Fruit fly (Drosophila melanogaster) whole organism, embryonic: ENCODE data around the gene blot.

Source experiments
- Bdp1 ChIP-seq: fragments of 200-800 bp; sonication (Bioruptor generic); optimal IDR thresholded peaks from 3 replicates; lab custom pipeline; 2016; ENCODE audit warnings: missing biosample characterization, missing genetic modification characterization
- CG10267 ChIP-seq: fragments of 200-800 bp; sonication (Bioruptor generic); optimal IDR thresholded peaks from 2 replicates; lab custom pipeline; 2018; ENCODE audit warnings: missing biosample characterization, mild to moderate bottlenecking, missing genetic modification characterization, moderate library complexity
- CG10979 ChIP-seq: fragments of 200-800 bp; sonication (Bioruptor generic); optimal IDR thresholded peaks from 2 replicates; lab custom pipeline; 2018; ENCODE audit warnings: missing biosample characterization, mild to moderate bottlenecking, missing genetic modification characterization, moderate library complexity
- CG11560 ChIP-seq: fragments of 200-800 bp; sonication (Bioruptor generic); IDR thresholded peaks from 3 replicates; pipeline ENCODE4 v1.3.6; 2022; ENCODE audit warnings: missing biosample characterization, missing genetic modification characterization
- CG12104 ChIP-seq: fragments of 200-800 bp; sonication (Bioruptor generic); optimal IDR thresholded peaks from 3 replicates; lab custom pipeline; 2016; ENCODE audit warnings: missing biosample characterization, missing genetic modification characterization
- CG12299 ChIP-seq: fragments of 200-800 bp; sonication (Bioruptor generic); optimal IDR thresholded peaks from 2 replicates; lab custom pipeline; 2018; ENCODE audit warnings: missing biosample characterization, mild to moderate bottlenecking, missing genetic modification characterization
- CG15696 ChIP-seq: fragments of 200-800 bp; sonication (Bioruptor generic); optimal IDR thresholded peaks from 2 replicates; lab custom pipeline; 2019; ENCODE audit warnings: missing biosample characterization, mild to moderate bottlenecking, missing genetic modification characterization, moderate library complexity
- CG16779 ChIP-seq: fragments of 200-800 bp; sonication (Bioruptor generic); IDR thresholded peaks from 2 replicates; pipeline ENCODE4 v1.3.6; 2022; ENCODE audit warnings: missing biosample characterization, missing genetic modification characterization
- CG1792 ChIP-seq: fragments of 200-800 bp; sonication (Bioruptor generic); optimal IDR thresholded peaks from 2 replicates; lab custom pipeline; 2016; ENCODE audit warnings: missing biosample characterization, missing genetic modification characterization
- CG2129 ChIP-seq: fragments of 200-800 bp; sonication (Bioruptor generic); IDR thresholded peaks from 2 replicates; pipeline ENCODE4 v1.3.6; 2022; ENCODE audit warnings: missing biosample characterization, missing genetic modification characterization; ENCODE audit not compliant: partially characterized antibody
- CG31224 ChIP-seq: fragments of 200-800 bp; sonication (Bioruptor generic); IDR thresholded peaks from 2 replicates; pipeline ENCODE4 v1.3.6; 2022; ENCODE audit warnings: missing biosample characterization, missing genetic modification characterization
- CG34224 ChIP-seq: fragments of 200-800 bp; sonication (Bioruptor generic); IDR thresholded peaks from 3 replicates; pipeline ENCODE4 v1.3.6; 2022; ENCODE audit warnings: missing biosample characterization, missing genetic modification characterization; ENCODE audit not compliant: partially characterized antibody
- CG3838 ChIP-seq: fragments of 200-800 bp; sonication (Bioruptor generic); optimal IDR thresholded peaks from 3 replicates; lab custom pipeline; 2016; ENCODE audit warnings: missing biosample characterization, missing genetic modification characterization
- CG3995 ChIP-seq: fragments of 200-800 bp; sonication (Bioruptor generic); optimal IDR thresholded peaks from 3 replicates; lab custom pipeline; 2016; ENCODE audit warnings: missing biosample characterization, missing genetic modification characterization
- CG4360 ChIP-seq: fragments of 200-800 bp; sonication (Bioruptor generic); IDR thresholded peaks from 2 replicates; pipeline ENCODE4 v1.3.6; 2022; ENCODE audit warnings: missing biosample characterization, missing genetic modification characterization
- CG4424 ChIP-seq: fragments of 200-800 bp; sonication (Bioruptor generic); optimal IDR thresholded peaks from 3 replicates; lab custom pipeline; 2016; ENCODE audit warnings: missing biosample characterization, missing genetic modification characterization
- CG7372 ChIP-seq: fragments of 200-800 bp; sonication (Bioruptor generic); IDR thresholded peaks from 2 replicates; pipeline ENCODE4 v1.3.6; 2022; ENCODE audit warnings: missing biosample characterization, missing genetic modification characterization
- CG7786 ChIP-seq: fragments of 200-800 bp; sonication (Bioruptor generic); optimal IDR thresholded peaks from 2 replicates; lab custom pipeline; 2016; ENCODE audit warnings: missing biosample characterization, missing genetic modification characterization
- CG8281 ChIP-seq: fragments of 200-800 bp; sonication (Bioruptor generic); optimal IDR thresholded peaks from 2 replicates; lab custom pipeline; 2018; ENCODE audit warnings: missing biosample characterization, mild to moderate bottlenecking, missing genetic modification characterization, moderate library complexity
- Doc3 ChIP-seq: fragments of 200-800 bp; sonication (Bioruptor generic); IDR thresholded peaks from 3 replicates; pipeline ENCODE4 v1.3.6; 2022; ENCODE audit warnings: missing biosample characterization, missing genetic modification characterization; ENCODE audit not compliant: partially characterized antibody
- Ets65A ChIP-seq: fragments of 200-800 bp; sonication (Bioruptor generic); peaks from one replicate; lab custom pipeline; 2016; ENCODE audit warnings: missing biosample characterization, missing genetic modification characterization
- H15 ChIP-seq: fragments of 200-800 bp; sonication (Bioruptor generic); IDR thresholded peaks from 3 replicates; pipeline ENCODE4 v1.3.6; 2022; ENCODE audit warnings: missing biosample characterization, missing genetic modification characterization
- Hmx ChIP-seq: fragments of 200-800 bp; sonication (Bioruptor generic); optimal IDR thresholded peaks from 2 replicates; lab custom pipeline; 2016; ENCODE audit warnings: missing biosample characterization, missing genetic modification characterization
- NfI ChIP-seq: fragments of 200-800 bp; sonication (Bioruptor generic); optimal IDR thresholded peaks from 3 replicates; lab custom pipeline; 2018; ENCODE audit warnings: missing biosample characterization, mild to moderate bottlenecking, missing genetic modification characterization, moderate library complexity
- Ssrp ChIP-seq: fragments of 200-800 bp; sonication (Bioruptor generic); optimal IDR thresholded peaks from 2 replicates; lab custom pipeline; 2018; ENCODE audit warnings: missing biosample characterization, mild to moderate bottlenecking, missing genetic modification characterization, moderate library complexity
- YL-1 ChIP-seq: fragments of 200-800 bp; sonication (Bioruptor generic); optimal IDR thresholded peaks from 3 replicates; lab custom pipeline; 2017; ENCODE audit warnings: missing biosample characterization, mild to moderate bottlenecking, missing genetic modification characterization
- amos ChIP-seq: fragments of 200-800 bp; sonication (Bioruptor generic); IDR thresholded peaks from 2 replicates; pipeline ENCODE4 v1.3.6; 2022; ENCODE audit warnings: missing biosample characterization, missing genetic modification characterization; ENCODE audit not compliant: partially characterized antibody
- aop ChIP-seq: fragments of 200-800 bp; sonication (Bioruptor generic); IDR thresholded peaks from 2 replicates; pipeline ENCODE4 v1.3.6; 2022; ENCODE audit warnings: missing biosample characterization, missing genetic modification characterization
- bsh ChIP-seq, 2 experiments: fragments of 200-800 bp; sonication (Bioruptor generic); optimal IDR thresholded peaks; 2 replicates each; lab custom pipeline; 2017 to 2018; ENCODE audit warnings: mild to moderate bottlenecking in 2 of 2, missing biosample characterization in 2 of 2, missing genetic modification characterization in 2 of 2, moderate library complexity in 1 of 2
- chn ChIP-seq: fragments of 200-800 bp; sonication (Bioruptor generic); optimal IDR thresholded peaks from 2 replicates; lab custom pipeline; 2016; ENCODE audit warnings: missing biosample characterization, missing genetic modification characterization
- cwo ChIP-seq: fragments of 200-800 bp; sonication (Bioruptor generic); optimal IDR thresholded peaks from 3 replicates; lab custom pipeline; 2017; ENCODE audit warnings: missing biosample characterization, missing genetic modification characterization, mild to moderate bottlenecking, moderate library complexity, missing genetic modification reagents
- exex ChIP-seq: fragments of 200-800 bp; sonication (Bioruptor generic); optimal IDR thresholded peaks from 4 replicates; lab custom pipeline; 2018; ENCODE audit warnings: missing biosample characterization, mild to moderate bottlenecking, missing genetic modification characterization, moderate library complexity
- fd3F ChIP-seq: fragments of 200-800 bp; sonication (Bioruptor generic); optimal IDR thresholded peaks from 2 replicates; lab custom pipeline; 2018; ENCODE audit warnings: missing biosample characterization, mild to moderate bottlenecking, missing genetic modification characterization, moderate library complexity
- fru ChIP-seq: fragments of >200 bp; optimal IDR thresholded peaks from 2 replicates; lab custom pipeline; 2017
- gfzf ChIP-seq: fragments of 200-800 bp; sonication (Bioruptor generic); optimal IDR thresholded peaks from 2 replicates; lab custom pipeline; 2016; ENCODE audit warnings: missing biosample characterization, mild to moderate bottlenecking, missing genetic modification characterization, moderate library complexity
- gt ChIP-seq: fragments of 200-800 bp; sonication (Bioruptor generic); IDR thresholded peaks from 2 replicates; pipeline ENCODE4 v1.3.6; 2022; ENCODE audit warnings: missing biosample characterization, missing genetic modification characterization
- hb ChIP-seq: fragments of 200-800 bp; sonication (Bioruptor generic); IDR thresholded peaks from 3 replicates; pipeline ENCODE4 v1.3.6; 2022; ENCODE audit warnings: missing biosample characterization, missing genetic modification characterization; ENCODE audit not compliant: partially characterized antibody
- insv ChIP-seq, 2 experiments: fragments of 200-800 bp; sonication (Bioruptor generic); optimal IDR thresholded peaks; 3 replicates each; lab custom pipeline; 2016 to 2018; ENCODE audit warnings: missing biosample characterization in 2 of 2, missing genetic modification characterization in 2 of 2
- jing ChIP-seq: fragments of 200-800 bp; sonication (Bioruptor generic); optimal IDR thresholded peaks from 2 replicates; lab custom pipeline; 2018; ENCODE audit warnings: missing biosample characterization, mild to moderate bottlenecking, missing genetic modification characterization
- nom ChIP-seq: fragments of 200-800 bp; sonication (Bioruptor generic); optimal IDR thresholded peaks from 2 replicates; lab custom pipeline; 2017; ENCODE audit warnings: missing biosample characterization, missing genetic modification characterization, mild to moderate bottlenecking, moderate library complexity, missing genetic modification reagents
- otp ChIP-seq: fragments of 200-800 bp; sonication (Bioruptor generic); IDR thresholded peaks from 3 replicates; pipeline ENCODE4, ENCODE4 v1.3.6; 2022; ENCODE audit warnings: missing biosample characterization, missing genetic modification characterization
- pita ChIP-seq: fragments of 200-800 bp; sonication (Bioruptor generic); optimal IDR thresholded peaks from 2 replicates; lab custom pipeline; 2017; ENCODE audit warnings: missing biosample characterization, mild to moderate bottlenecking, missing genetic modification characterization
- prd ChIP-seq, 3 experiments: fragments of >200 bp in 2 of 3; fragments of 200-800 bp in 1 of 3; sonication (Bioruptor generic) in 1 of 3; optimal IDR thresholded peaks in 2 of 3; IDR thresholded peaks in 1 of 3; 2 replicates in 2 of 3; 3 replicates in 1 of 3; pipeline versions ENCODE4 v1.3.6 to Lab custom; 2017 to 2022; ENCODE audit warnings: missing biosample characterization in 1 of 3, missing genetic modification characterization in 1 of 3
- pros ChIP-seq: fragments of 200-800 bp; sonication (Bioruptor generic); optimal IDR thresholded peaks from 3 replicates; lab custom pipeline; 2019; ENCODE audit warnings: missing biosample characterization, mild to moderate bottlenecking, missing genetic modification characterization, moderate library complexity
- repo ChIP-seq: fragments of 200-800 bp; sonication (Bioruptor generic); optimal IDR thresholded peaks from 2 replicates; lab custom pipeline; 2016; ENCODE audit warnings: missing biosample characterization, missing genetic modification characterization
- slp2 ChIP-seq: fragments of 200-800 bp; sonication (Bioruptor generic); optimal IDR thresholded peaks from 2 replicates; lab custom pipeline; 2016; ENCODE audit warnings: missing biosample characterization, missing genetic modification characterization
- sob ChIP-seq: fragments of 200-800 bp; sonication (Bioruptor generic); IDR thresholded peaks from 2 replicates; pipeline ENCODE4 v1.3.6; 2022; ENCODE audit warnings: missing biosample characterization, missing genetic modification characterization
- vnd ChIP-seq: fragments of 200-800 bp; sonication (Bioruptor generic); IDR thresholded peaks from 3 replicates; pipeline ENCODE4 v1.3.6; 2022; ENCODE audit warnings: missing biosample characterization, missing genetic modification characterization; ENCODE audit not compliant: partially characterized antibody
- wor ChIP-seq: fragments of 200-800 bp; sonication (Bioruptor generic); IDR thresholded peaks from 2 replicates; pipeline ENCODE4 v1.3.6; 2022; ENCODE audit warnings: missing biosample characterization, missing genetic modification characterization

Gene blot

DNA sequence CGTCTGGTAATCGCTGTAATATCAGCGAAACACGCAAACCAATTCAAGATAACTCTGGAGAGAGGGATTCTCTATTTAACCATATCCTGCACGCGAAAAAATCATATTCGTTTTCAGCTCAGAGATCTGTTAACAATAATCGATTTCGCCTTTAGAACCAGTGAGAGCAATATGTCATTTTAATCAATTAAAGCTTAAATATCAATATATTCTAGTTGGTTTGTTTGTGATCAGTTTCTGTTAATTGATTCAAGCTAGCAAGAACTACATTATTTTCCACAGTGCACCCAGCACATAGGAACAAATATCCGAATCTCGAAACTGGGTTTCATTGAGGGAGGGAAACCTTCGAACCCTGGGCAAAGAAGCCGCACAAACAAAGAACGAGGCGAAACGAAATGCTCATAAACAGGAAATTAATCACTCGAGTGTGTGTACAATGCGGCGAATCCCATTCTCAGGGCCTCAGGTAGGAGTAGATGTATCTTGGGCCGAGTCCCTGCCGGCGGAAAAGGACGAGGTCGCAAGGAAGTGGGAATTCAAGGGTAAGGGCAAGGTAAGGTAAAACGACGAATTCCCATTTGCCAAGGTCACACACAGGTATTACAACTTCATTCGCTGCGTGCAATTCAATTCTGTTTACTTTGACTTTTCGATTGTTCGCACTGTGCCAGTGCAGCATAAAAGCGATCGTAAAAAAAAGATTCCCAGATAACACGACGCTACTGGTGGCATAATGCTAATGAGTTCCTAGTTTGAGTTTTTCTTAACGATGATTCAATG is 5.2 kb downstream of the blot start (continued):
- TF ChIP-seq fru (lab: Kevin White, UChicago) (no peak), CG3995 (no peak), jing (no peak), exex (tag; lab: Kevin White, UChicago) (no peak), fd3F (GFP tag; lab: Kevin White, UChicago) (no peak), CG34224 (no peak), Hmx (GFP tag; lab: Kevin White, UChicago) (no peak), aop (no peak), cwo (GFP tag; lab: Kevin White, UChicago) (no peak), Ets65A (GFP tag; lab: Kevin White, UChicago) (peak; percentile 92), Bdp1 (GFP tag; lab: Kevin White, UChicago) (no peak), CG10979 (tag; lab: Kevin White, UChicago) (peak; percentile 83), CG1792 (GFP tag; lab: Kevin White, UChicago) (no peak), CG3838 (GFP tag; lab: Kevin White, UChicago) (no peak), gt (no peak; the same call in 1 of the 2 replicates), amos (GFP tag; lab: Robert Waterston, UW) (no peak), CG4360 (GFP tag; lab: Robert Waterston, UW) (no peak), CG2129 (GFP tag; lab: Robert Waterston, UW) (no peak), sob (no peak), H15 (GFP tag; lab: Robert Waterston, UW) (no peak), Ssrp (tag; lab: Kevin White, UChicago) (peak; percentile 25), hb (GFP tag; lab: Robert Waterston, UW) (no peak), CG11560 (tag; lab: Robert Waterston, UW) (no peak), CG10267 (peak; percentile 75), insv (GFP tag; optimal IDR thresholded peaks at IDR 0.05; lab: Kevin White, UChicago) (peak in 1 of 2 experiments; percentile 1), pros (GFP tag; lab: Kevin White, UChicago) (peak; percentile 80), vnd (GFP tag; lab: Robert Waterston, UW) (no peak), chn (GFP tag; lab: Kevin White, UChicago) (peak; percentile 65), CG12299 (tag; lab: Kevin White, UChicago) (no peak), CG7372 (GFP tag; lab: Robert Waterston, UW) (no peak), repo (GFP tag; lab: Kevin White, UChicago) (no peak), nom (peak; percentile 80), pita (no peak), prd (optimal IDR thresholded peaks at IDR 0.05; lab: Kevin White, UChicago) (no peak), prd (GFP tag; IDR thresholded peaks at IDR 0.05; lab: Robert Waterston, UW) (peak; percentile 85), YL-1 (GFP tag; lab: Kevin White, UChicago) (no peak), CG16779 (GFP tag; lab: Robert Waterston, UW) (no peak), bsh (GFP tag; optimal IDR thresholded peaks at IDR 0.05; lab: Kevin White, UChicago) (peak in 1 of 2 experiments; percentile 37), slp2 (GFP tag; lab: Kevin White, UChicago) (peak; percentile 7), wor (GFP tag; lab: Robert Waterston, UW) (no peak), CG31224 (GFP tag; lab: Robert Waterston, UW) (no peak), otp (GFP tag; lab: Robert Waterston, UW) (0 out of 3 replicates have a peak, but pooled peaks have one; percentile 20), gfzf (GFP tag; lab: Kevin White, UChicago) (no peak), NfI (GFP tag; lab: Kevin White, UChicago) (no peak), CG8281 (tag; lab: Kevin White, UChicago) (no peak), CG7786 (peak; percentile 35), CG4424 (GFP tag; lab: Kevin White, UChicago) (peak; percentile 65), Doc3 (GFP tag; lab: Robert Waterston, UW) (no peak), CG15696 (tag; lab: Kevin White, UChicago) (peak; percentile 90), CG12104 (GFP tag; lab: Kevin White, UChicago) (peak; percentile 15)
